Worm (Caenorhabditis elegans): Measurements from ENCODE around the gene C32D5.10.

DNA sequence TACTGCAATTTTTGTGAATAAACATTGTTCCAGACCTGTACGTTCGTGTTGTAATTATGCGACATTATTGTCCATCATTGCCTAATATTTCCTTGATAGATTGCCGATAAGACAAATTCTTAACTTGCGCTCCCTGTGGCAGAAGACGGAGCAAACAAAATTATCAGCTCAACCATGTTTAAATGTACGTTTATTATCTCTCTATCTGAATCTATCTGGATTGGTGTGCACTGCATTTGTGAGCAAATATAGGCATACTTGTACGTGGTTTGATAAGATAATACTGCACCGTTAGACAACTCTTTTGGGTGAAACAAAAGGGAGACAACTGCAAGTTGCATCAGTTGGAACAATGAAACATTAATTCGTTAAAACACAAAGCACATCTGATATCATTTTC, 24.5 kb downstream of the C32D5.10 start:
- TF ChIP-seq nhr-237 (tag; optimal IDR thresholded peaks at IDR 0.05) (no peak), unc-62 (GFP tag; optimal IDR thresholded peaks at IDR 0.05) (no peak), mdl-1 (tag; optimal IDR thresholded peaks at IDR 0.05) (no peak)
